Fruit fly (Drosophila melanogaster): Measurements from ENCODE around the gene CG14053.

The CG14053 gene

DNA sequence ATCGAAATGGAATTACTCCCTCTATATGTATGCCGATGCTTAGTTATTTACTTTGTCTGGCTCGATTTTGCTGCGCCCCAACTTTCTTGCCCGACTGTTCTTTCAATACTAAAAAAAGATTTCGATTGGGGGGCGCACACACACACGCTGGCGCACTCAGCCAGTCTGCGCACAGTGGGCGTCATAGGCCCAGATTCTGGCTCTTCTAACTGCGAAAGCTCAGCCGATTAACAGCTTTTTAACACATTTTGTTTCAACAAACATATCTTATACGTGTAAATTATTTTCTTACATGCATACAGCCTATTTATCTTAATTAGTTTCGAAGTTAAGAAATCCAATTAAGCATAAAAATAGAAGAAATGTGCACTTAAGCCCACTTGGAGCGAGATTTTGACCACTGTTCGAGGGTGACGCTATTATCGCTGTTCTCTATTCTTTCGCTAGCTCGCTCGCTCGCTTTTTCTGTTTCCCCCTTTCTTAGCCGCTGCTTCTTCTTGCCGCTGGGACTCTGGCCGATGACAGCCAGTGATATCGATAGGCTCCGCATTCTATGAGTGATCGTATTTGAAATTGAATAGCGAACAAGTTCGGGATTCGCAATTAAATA is 28.6 kb upstream of the CG14053 start, which contains the start of gene Vinc (continued):
- TF ChIP-seq CG12236 (GFP tag; optimal IDR thresholded peaks at IDR 0.05): peak; percentile 43
- TF ChIP-seq Camta (GFP tag; optimal IDR thresholded peaks at IDR 0.05): peak; percentile 82
- TF ChIP-seq CG11560 (tag; IDR thresholded peaks at IDR 0.05): peak; percentile 64; the same call in 2 of the 3 replicates
- peak; percentile 74 for TF ChIP-seq CG14667 (GFP tag; IDR thresholded peaks at IDR 0.05)
- TF ChIP-seq ash1 (GFP tag; optimal IDR thresholded peaks at IDR 0.05): peak; percentile 35
- TF ChIP-seq CG2199 (GFP tag; IDR thresholded peaks at IDR 0.05): 0 out of 3 replicates have a peak, but pooled peaks have one; percentile 52
- TF ChIP-seq Dip2 (GFP tag; IDR thresholded peaks at IDR 0.05): no peak
- TF ChIP-seq Bdp1 (GFP tag; optimal IDR thresholded peaks at IDR 0.05): peak; percentile 51
- TF ChIP-seq Aef1 (GFP tag; IDR thresholded peaks at IDR 0.05): peak; percentile 81
- TF ChIP-seq CG2875 (GFP tag; optimal IDR thresholded peaks at IDR 0.05): peak; percentile 26
- peak; percentile 58 for TF ChIP-seq CHES-1-like (GFP tag; optimal IDR thresholded peaks at IDR 0.05)
- TF ChIP-seq H15 (GFP tag; IDR thresholded peaks at IDR 0.05): peak; percentile 68; the same call in 2 of the 3 replicates
- TF ChIP-seq wek (GFP tag; optimal IDR thresholded peaks at IDR 0.05): no peak
- TF ChIP-seq CG6765 (GFP tag; optimal IDR thresholded peaks at IDR 0.05): peak; percentile 88
- peak; percentile 75 for TF ChIP-seq croc (GFP tag; conservative IDR thresholded peaks at IDR 0.05)
- TF ChIP-seq CG10267 (tag; optimal IDR thresholded peaks at IDR 0.05): peak; percentile 82
- TF ChIP-seq CG4328 (GFP tag; optimal IDR thresholded peaks at IDR 0.05): peak; percentile 92
- TF ChIP-seq CG6854 (GFP tag; optimal IDR thresholded peaks at IDR 0.05): peak; percentile 92
- TF ChIP-seq CG18476 (GFP tag; optimal IDR thresholded peaks at IDR 0.05): peak; percentile 78
- no peak for TF ChIP-seq ara (GFP tag; IDR thresholded peaks at IDR 0.05)
- TF ChIP-seq HLH54F (GFP tag; optimal IDR thresholded peaks at IDR 0.05): peak; percentile 71
- TF ChIP-seq ab (GFP tag; optimal IDR thresholded peaks at IDR 0.05): peak; percentile 35
- TF ChIP-seq MTF-1 (GFP tag; optimal IDR thresholded peaks at IDR 0.05; ENCODE audit: borderline replicate concordance): peak; percentile 48
- peak; percentile 39; the same call in 1 of the 2 replicates for TF ChIP-seq ro (GFP tag; IDR thresholded peaks at IDR 0.05)
- TF ChIP-seq amos (GFP tag; IDR thresholded peaks at IDR 0.05; ENCODE audit: partially characterized antibody): peak; percentile 55; the same call in 1 of the 2 replicates
- TF ChIP-seq CG13775 (GFP tag; optimal IDR thresholded peaks at IDR 0.05): peak; percentile 77
- peak; percentile 50 for TF ChIP-seq Ravus (GFP tag; IDR thresholded peaks at IDR 0.05)
- peak; percentile 81 for TF ChIP-seq CG31224 (GFP tag; IDR thresholded peaks at IDR 0.05)
- TF ChIP-seq CG12299 (tag; optimal IDR thresholded peaks at IDR 0.05): peak; percentile 77
- peak; percentile 74 for TF ChIP-seq CG30431 (GFP tag; optimal IDR thresholded peaks at IDR 0.05)
- peak; percentile 87 for TF ChIP-seq phol (tag; optimal IDR thresholded peaks at IDR 0.05)
- peak; percentile 73 for TF ChIP-seq CG15696 (tag; optimal IDR thresholded peaks at IDR 0.05)
- TF ChIP-seq CG17385 (GFP tag; optimal IDR thresholded peaks at IDR 0.05): peak; percentile 96
- TF ChIP-seq CG14965 (GFP tag; optimal IDR thresholded peaks at IDR 0.05; ENCODE audit: borderline replicate concordance): peak; percentile 51
- peak; percentile 29 for TF ChIP-seq NC2α (GFP tag; optimal IDR thresholded peaks at IDR 0.05)
- TF ChIP-seq CG8944 (GFP tag; optimal IDR thresholded peaks at IDR 0.05): peak; percentile 57
- TF ChIP-seq br (optimal IDR thresholded peaks at IDR 0.05): no peak
- TF ChIP-seq Fer2 (tag; optimal IDR thresholded peaks at IDR 0.05): peak; percentile 87
- peak; percentile 85 for TF ChIP-seq slp2 (GFP tag; optimal IDR thresholded peaks at IDR 0.05)
- TF ChIP-seq psq (GFP tag; optimal IDR thresholded peaks at IDR 0.05): peak; percentile 88
- no peak for TF ChIP-seq CG4360 (GFP tag; IDR thresholded peaks at IDR 0.05)
- peak; percentile 55 for TF ChIP-seq Sry-δ (GFP tag; optimal IDR thresholded peaks at IDR 0.05)
- peak; percentile 47 for TF ChIP-seq bab2 (GFP tag; optimal IDR thresholded peaks at IDR 0.05)
- no peak for TF ChIP-seq fru (optimal IDR thresholded peaks at IDR 0.05)
- peak; percentile 83 for TF ChIP-seq shn (GFP tag; optimal IDR thresholded peaks at IDR 0.05)
- peak; percentile 85 for TF ChIP-seq pnt (GFP tag; optimal IDR thresholded peaks at IDR 0.05)
- TF ChIP-seq zen (tag; optimal IDR thresholded peaks at IDR 0.05): peak; percentile 61
- TF ChIP-seq cg (GFP tag; optimal IDR thresholded peaks at IDR 0.05): peak; percentile 71
- TF ChIP-seq hth (optimal IDR thresholded peaks at IDR 0.05): no peak
- no peak for TF ChIP-seq CG3065 (GFP tag; optimal IDR thresholded peaks at IDR 0.05)
- TF ChIP-seq gcm (GFP tag; optimal IDR thresholded peaks at IDR 0.05): peak; percentile 71
